Fruit fly (Drosophila melanogaster): ENCODE results near the gene CG13384.

DNA sequence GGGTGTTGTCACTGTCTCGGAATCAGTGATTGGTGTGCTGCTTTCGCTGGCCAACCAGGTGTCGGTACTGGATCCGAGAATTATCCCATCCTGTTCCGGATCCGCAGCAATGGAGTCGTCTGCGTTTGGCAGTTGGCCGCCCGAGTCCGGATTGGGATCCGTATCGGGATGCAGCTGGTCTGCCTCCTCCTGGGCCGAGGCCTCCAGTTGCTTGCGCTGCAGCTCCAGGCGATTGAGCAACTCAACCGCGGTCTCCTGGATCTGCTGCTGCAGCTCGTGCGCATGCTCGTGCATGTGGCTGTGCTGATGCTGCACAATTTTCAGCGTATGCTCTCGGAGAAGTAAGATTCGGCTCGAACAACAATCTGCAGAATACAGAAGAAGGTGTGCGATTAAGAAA is 47.9 kb downstream of the CG13384 start:
- TF ChIP-seq CG34367 (tag; optimal IDR thresholded peaks at IDR 0.05) (no peak), CG8301 (tag; optimal IDR thresholded peaks at IDR 0.05) (no peak), fd96Ca (GFP tag; IDR thresholded peaks at IDR 0.05) (no peak), CG14655 (GFP tag; optimal IDR thresholded peaks at IDR 0.05) (no peak), CG12605 (GFP tag; IDR thresholded peaks at IDR 0.05) (no peak), CG17806 (tag; optimal IDR thresholded peaks at IDR 0.05) (no peak), Snoo (tag; optimal IDR thresholded peaks at IDR 0.05) (no peak), EcR (GFP tag; optimal IDR thresholded peaks at IDR 0.05) (no peak), D1 (tag; optimal IDR thresholded peaks at IDR 0.05) (no peak)

All from whole organism, pupa.